Worm (Caenorhabditis elegans): ENCODE data around the gene C08F8.3.
A peak's percentile ranks its signal among the peaks of the same experiment; 100 is the strongest.

Gene C08F8.3

ce11 chrIV:11125604-11126003 is 29.2 kb upstream of the C08F8.3 start:
- TF ChIP-seq ztf-4 (tag; optimal IDR thresholded peaks at IDR 0.05) (no peak), nhr-129 (tag; optimal IDR thresholded peaks at IDR 0.05) (peak; percentile 24), sem-4 (tag; optimal IDR thresholded peaks at IDR 0.05) (no peak), ceh-16 (tag; optimal IDR thresholded peaks at IDR 0.05) (no peak), gmeb-1 (tag; optimal IDR thresholded peaks at IDR 0.05) (peak; percentile 64), unc-55 (GFP tag; optimal IDR thresholded peaks at IDR 0.05) (peak; percentile 27)

- no peak for TF ChIP-seq alr-1 (tag; optimal IDR thresholded peaks at IDR 0.05)
- no peak for TF ChIP-seq blmp-1 (tag; optimal IDR thresholded peaks at IDR 0.05; ENCODE audit: insufficient read depth)
- no peak for TF ChIP-seq nhr-237 (tag; optimal IDR thresholded peaks at IDR 0.05)
- TF ChIP-seq sma-3 (GFP tag; optimal IDR thresholded peaks at IDR 0.05): no peak
- no peak for TF ChIP-seq ztf-4 (tag; optimal IDR thresholded peaks at IDR 0.05)
- TF ChIP-seq sma-9 (GFP tag; optimal IDR thresholded peaks at IDR 0.05): no peak
- no peak for TF ChIP-seq sma-9 (tag; optimal IDR thresholded peaks at IDR 0.05)
- no peak for TF ChIP-seq mab-5 (tag; optimal IDR thresholded peaks at IDR 0.05)
- no peak for TF ChIP-seq sem-4 (tag; optimal IDR thresholded peaks at IDR 0.05)
- TF ChIP-seq nhr-11 (tag; optimal IDR thresholded peaks at IDR 0.05): no peak
- no peak for TF ChIP-seq lin-39 (tag; optimal IDR thresholded peaks at IDR 0.05)
- no peak for TF ChIP-seq mbf-1 (tag; optimal IDR thresholded peaks at IDR 0.05)
- no peak for TF ChIP-seq F13H6.1 (tag; optimal IDR thresholded peaks at IDR 0.05)
- TF ChIP-seq ztf-1 (GFP tag; conservative IDR thresholded peaks at IDR 0.05): no peak
- TF ChIP-seq nhr-10 (tag; optimal IDR thresholded peaks at IDR 0.05): no peak
- TF ChIP-seq gmeb-1 (tag; optimal IDR thresholded peaks at IDR 0.05): no peak
- TF ChIP-seq elt-3 (tag; optimal IDR thresholded peaks at IDR 0.05): no peak
- TF ChIP-seq unc-62 (GFP tag; optimal IDR thresholded peaks at IDR 0.05): no peak
These were observed 29.0 kb upstream of the C08F8.3 start, which contains the start of gene swsn-4 for ce11 chrIV:11126004-11126027. Gene swsn-4, plus strand, starts transcription at chrIV:11126024.

ce11 chrIV:11126028-11126427 is 28.8 kb upstream of the C08F8.3 start:
- TF ChIP-seq ztf-11 (tag; optimal IDR thresholded peaks at IDR 0.05): no peak
- no peak for TF ChIP-seq nhr-129 (tag; optimal IDR thresholded peaks at IDR 0.05)
- TF ChIP-seq zag-1 (tag; optimal IDR thresholded peaks at IDR 0.05): no peak
- TF ChIP-seq elt-1 (tag; optimal IDR thresholded peaks at IDR 0.05): no peak
- no peak for TF ChIP-seq alr-1 (tag; optimal IDR thresholded peaks at IDR 0.05)
- TF ChIP-seq snpc-4 (tag; optimal IDR thresholded peaks at IDR 0.05): no peak
- no peak for TF ChIP-seq sma-9 (GFP tag; optimal IDR thresholded peaks at IDR 0.05)
- no peak for TF ChIP-seq sma-9 (tag; optimal IDR thresholded peaks at IDR 0.05)
- TF ChIP-seq ceh-82 (tag; optimal IDR thresholded peaks at IDR 0.05): no peak
- no peak for TF ChIP-seq elt-3 (tag; optimal IDR thresholded peaks at IDR 0.05)
- TF ChIP-seq ceh-16 (tag; optimal IDR thresholded peaks at IDR 0.05): no peak
- no peak for TF ChIP-seq nhr-23 (tag; optimal IDR thresholded peaks at IDR 0.05)
- TF ChIP-seq dmd-4 (tag; optimal IDR thresholded peaks at IDR 0.05): no peak
- no peak for TF ChIP-seq lin-13 (GFP tag; optimal IDR thresholded peaks at IDR 0.05)
- no peak for TF ChIP-seq fos-1 (tag; optimal IDR thresholded peaks at IDR 0.05)
- no peak for TF ChIP-seq nhr-6 (tag; optimal IDR thresholded peaks at IDR 0.05)
- TF ChIP-seq sma-3 (GFP tag; optimal IDR thresholded peaks at IDR 0.05): no peak

ce11 chrIV:11130774-11131173 is 24.1 kb upstream of the C08F8.3 start:
- TF ChIP-seq ama-1 (optimal IDR thresholded peaks at IDR 0.05) (no peak), nhr-77 (tag; optimal IDR thresholded peaks at IDR 0.05) (no peak), ztf-4 (tag; optimal IDR thresholded peaks at IDR 0.05) (no peak), ztf-1 (GFP tag; conservative IDR thresholded peaks at IDR 0.05) (no peak), lin-39 (tag; optimal IDR thresholded peaks at IDR 0.05) (no peak), nhr-129 (tag; optimal IDR thresholded peaks at IDR 0.05) (peak; percentile 9), aly-2 (tag; optimal IDR thresholded peaks at IDR 0.05) (no peak), elt-3 (tag; optimal IDR thresholded peaks at IDR 0.05) (no peak), fos-1 (tag; optimal IDR thresholded peaks at IDR 0.05) (peak; percentile 8), lsy-2 (tag; optimal IDR thresholded peaks at IDR 0.05) (peak in 1 of 2 experiments; percentile 16), nhr-21 (tag; optimal IDR thresholded peaks at IDR 0.05) (no peak), unc-55 (GFP tag; optimal IDR thresholded peaks at IDR 0.05) (peak; percentile 51), lin-13 (GFP tag; optimal IDR thresholded peaks at IDR 0.05) (no peak), mbf-1 (tag; optimal IDR thresholded peaks at IDR 0.05) (no peak), Y55F3AM.14 (GFP tag; optimal IDR thresholded peaks at IDR 0.05) (no peak), nhr-11 (tag; optimal IDR thresholded peaks at IDR 0.05) (no peak), mdl-1 (tag; optimal IDR thresholded peaks at IDR 0.05) (no peak)

- TF ChIP-seq Y55F3AM.14 (GFP tag; optimal IDR thresholded peaks at IDR 0.05) (no peak), ama-1 (optimal IDR thresholded peaks at IDR 0.05) (no peak), ztf-4 (tag; optimal IDR thresholded peaks at IDR 0.05) (no peak), gmeb-1 (tag; optimal IDR thresholded peaks at IDR 0.05) (no peak), dmd-4 (tag; optimal IDR thresholded peaks at IDR 0.05) (no peak), nhr-77 (tag; optimal IDR thresholded peaks at IDR 0.05) (no peak)
These were observed 23.6 kb upstream of the C08F8.3 start, which contains the start of gene ard-1 for ce11 chrIV:11131268-11131667. Gene ard-1, plus strand, starts transcription at chrIV:11131279.

All from whole organism, L2 larva.